Fruit fly (Drosophila melanogaster): ENCODE measurements around the gene CYLD.

- TF ChIP-seq bigmax (GFP tag; optimal IDR thresholded peaks at IDR 0.05), result no peak
- no peak for TF ChIP-seq Oli (tag; optimal IDR thresholded peaks at IDR 0.05)
- no peak for TF ChIP-seq CG4282 (GFP tag; optimal IDR thresholded peaks at IDR 0.05)
- no peak for TF ChIP-seq CG8478 (optimal IDR thresholded peaks at IDR 0.05)
- TF ChIP-seq rib (GFP tag; IDR thresholded peaks at IDR 0.05), result no peak
- no peak for TF ChIP-seq Blimp-1 (GFP tag; optimal IDR thresholded peaks at IDR 0.05)
- TF ChIP-seq CG17829 (tag; optimal IDR thresholded peaks at IDR 0.05), result peak; percentile 49
- TF ChIP-seq CG15073 (GFP tag; optimal IDR thresholded peaks at IDR 0.05), result no peak
- peak; percentile 39 for TF ChIP-seq Dp (GFP tag; optimal IDR thresholded peaks at IDR 0.05)
- TF ChIP-seq lola (GFP tag; optimal IDR thresholded peaks at IDR 0.05), result peak in 1 of 3 experiments; percentile 22
- no peak for TF ChIP-seq Xbp1 (GFP tag; optimal IDR thresholded peaks at IDR 0.05)
- TF ChIP-seq Sry-δ (GFP tag; optimal IDR thresholded peaks at IDR 0.05), result no peak
- no peak for TF ChIP-seq gcm2 (GFP tag; optimal IDR thresholded peaks at IDR 0.05)
Observed at dm6 chr2L:10331066-10331847, 31.6 kb upstream of the CYLD start, which contains the start of the genes Schip1 and Cox10.
